Worm (Caenorhabditis elegans) whole organism, L2 larva: ENCODE results near the gene dlc-1.
A peak's percentile ranks its signal among the peaks of the same experiment; 100 is the strongest.

ENCODE experiments used
- C34F6.9 ChIP-seq: fragments of 150-350 bp; optimal IDR thresholded peaks from 2 replicates; lab custom pipeline; 2014; ENCODE audit warnings: missing biosample characterization, missing genetic modification characterization
- F13H6.1 ChIP-seq: sonication (generic microtip); optimal IDR thresholded peaks from 2 replicates; lab custom pipeline; 2016; ENCODE audit warnings: missing genetic modification characterization, missing compliant biosample characterization
- R02D3.7 ChIP-seq: fragments of 150-350 bp; optimal IDR thresholded peaks from 2 replicates; lab custom pipeline; 2014; ENCODE audit warnings: missing biosample characterization, missing genetic modification characterization
- Y55F3AM.14 ChIP-seq: fragments of 200-800 bp; sonication (Bioruptor generic); optimal IDR thresholded peaks from 2 replicates; lab custom pipeline; 2018; ENCODE audit warnings: mild to moderate bottlenecking, missing genetic modification characterization, missing compliant biosample characterization
- alr-1 ChIP-seq: fragments of 150-350 bp; optimal IDR thresholded peaks from 2 replicates; lab custom pipeline; 2014; ENCODE audit warnings: missing biosample characterization, missing genetic modification characterization
- aly-2 ChIP-seq: fragments of 150-350 bp; optimal IDR thresholded peaks from 2 replicates; lab custom pipeline; 2014; ENCODE audit warnings: missing biosample characterization, missing genetic modification characterization
- blmp-1 ChIP-seq: sonication (generic microtip); optimal IDR thresholded peaks from 2 replicates; lab custom pipeline; 2017; ENCODE audit warnings: missing genetic modification characterization, mild to moderate bottlenecking, missing compliant biosample characterization, antibody characterized with exemption, moderate library complexity; ENCODE audit not compliant: insufficient read depth
- ceh-16 ChIP-seq: fragments of 150-350 bp; optimal IDR thresholded peaks from 2 replicates; lab custom pipeline; 2014; ENCODE audit warnings: missing biosample characterization, missing genetic modification characterization
- crh-2 ChIP-seq: sonication (generic microtip); optimal IDR thresholded peaks from 2 replicates; lab custom pipeline; 2017; ENCODE audit warnings: missing biosample characterization, missing genetic modification characterization
- dmd-4 ChIP-seq: sonication (generic microtip); optimal IDR thresholded peaks from 2 replicates; lab custom pipeline; 2017; ENCODE audit warnings: missing biosample characterization, missing genetic modification characterization
- elt-1 ChIP-seq: fragments of 150-350 bp; optimal IDR thresholded peaks from 2 replicates; lab custom pipeline; 2014; ENCODE audit warnings: missing biosample characterization, missing genetic modification characterization
- fos-1 ChIP-seq: fragments of 150-350 bp; optimal IDR thresholded peaks from 2 replicates; lab custom pipeline; 2014; ENCODE audit warnings: missing biosample characterization, missing genetic modification characterization
- lin-39 ChIP-seq: fragments of 150-350 bp; optimal IDR thresholded peaks from 2 replicates; lab custom pipeline; 2014; ENCODE audit warnings: missing biosample characterization, missing genetic modification reagents, missing genetic modification characterization
- lsy-2 ChIP-seq, 2 experiments: fragments of 150-350 bp in 1 of 2; sonication (generic microtip) in 1 of 2; optimal IDR thresholded peaks; 2 replicates each; lab custom pipeline; 2014 to 2017; ENCODE audit warnings: missing biosample characterization in 2 of 2, missing genetic modification characterization in 2 of 2
- mab-5 ChIP-seq: fragments of 150-350 bp; optimal IDR thresholded peaks from 2 replicates; lab custom pipeline; 2014; ENCODE audit warnings: missing biosample characterization, missing genetic modification characterization
- nhr-12 ChIP-seq: fragments of 150-350 bp; optimal IDR thresholded peaks from 2 replicates; lab custom pipeline; 2014; ENCODE audit warnings: missing biosample characterization, missing genetic modification characterization
- nhr-129 ChIP-seq: fragments of 150-350 bp; optimal IDR thresholded peaks from 2 replicates; lab custom pipeline; 2014; ENCODE audit warnings: missing biosample characterization, missing genetic modification characterization
- nhr-23 ChIP-seq: fragments of 150-350 bp; optimal IDR thresholded peaks from 2 replicates; lab custom pipeline; 2014; ENCODE audit warnings: missing biosample characterization, missing genetic modification reagents, missing genetic modification characterization
- nhr-237 ChIP-seq: fragments of 150-350 bp; optimal IDR thresholded peaks from 2 replicates; lab custom pipeline; 2014; ENCODE audit warnings: missing biosample characterization, missing genetic modification characterization
- nhr-25 ChIP-seq: fragments of 150-350 bp; sonication (generic microtip); optimal IDR thresholded peaks from 3 replicates; lab custom pipeline; 2014; ENCODE audit warnings: missing biosample characterization, missing genetic modification characterization
- nhr-77 ChIP-seq: fragments of 150-350 bp; optimal IDR thresholded peaks from 2 replicates; lab custom pipeline; 2014; ENCODE audit warnings: missing biosample characterization, missing genetic modification characterization
- peb-1 ChIP-seq: fragments of 150-350 bp; optimal IDR thresholded peaks from 2 replicates; lab custom pipeline; 2014; ENCODE audit warnings: missing biosample characterization, missing genetic modification characterization
- sem-4 ChIP-seq: fragments of 150-350 bp; optimal IDR thresholded peaks from 2 replicates; lab custom pipeline; 2014; ENCODE audit warnings: missing biosample characterization, missing genetic modification reagents, missing genetic modification characterization
- skn-1 ChIP-seq: sonication (generic microtip); optimal IDR thresholded peaks from 2 replicates; lab custom pipeline; 2017; ENCODE audit warnings: missing biosample characterization, missing genetic modification characterization
- sma-9 ChIP-seq, 2 experiments: fragments of 150-350 bp in 1 of 2; sonication (generic microtip) in 1 of 2; optimal IDR thresholded peaks; 2 replicates each; lab custom pipeline; 2014 to 2016; ENCODE audit warnings: missing genetic modification characterization in 2 of 2, mild to moderate bottlenecking in 1 of 2, missing biosample characterization in 1 of 2, missing compliant biosample characterization in 1 of 2, missing genetic modification reagents in 1 of 2, moderate library complexity in 1 of 2
- snpc-4 ChIP-seq: fragments of 150-350 bp; optimal IDR thresholded peaks from 2 replicates; lab custom pipeline; 2014; ENCODE audit warnings: missing biosample characterization, missing genetic modification characterization
- unc-39 ChIP-seq: fragments of 150-350 bp; optimal IDR thresholded peaks from 2 replicates; lab custom pipeline; 2014; ENCODE audit warnings: missing biosample characterization, missing genetic modification characterization
- unc-55 ChIP-seq: fragments of 150-350 bp; sonication (generic microtip); optimal IDR thresholded peaks from 3 replicates; lab custom pipeline; 2014; ENCODE audit warnings: missing biosample characterization, missing genetic modification reagents, missing genetic modification characterization
- unc-62 ChIP-seq: fragments of 150-350 bp; optimal IDR thresholded peaks from 2 replicates; lab custom pipeline; 2014; ENCODE audit warnings: missing biosample characterization, missing genetic modification reagents, missing genetic modification characterization
- ztf-1 ChIP-seq: fragments of 200-800 bp; sonication (Bioruptor generic); conservative IDR thresholded peaks from 2 replicates; pipeline ENCODE4 v1.3.6; 2022; ENCODE audit warnings: missing genetic modification characterization, missing compliant biosample characterization
- ztf-11 ChIP-seq: sonication (generic microtip); optimal IDR thresholded peaks from 2 replicates; lab custom pipeline; 2017; ENCODE audit warnings: missing biosample characterization, missing genetic modification characterization

The dlc-1 gene

ce11 chrIII:6495191-6495723, 31.7 kb upstream of the dlc-1 start, which contains the start of gene F23F12.13:
Gene F23F12.13 (plus strand): TSS chrIII:6495673.
- peak; percentile 24 for TF ChIP-seq sma-9 (GFP tag; optimal IDR thresholded peaks at IDR 0.05; lab: Kevin White, UChicago)
- TF ChIP-seq sma-9 (tag; optimal IDR thresholded peaks at IDR 0.05; lab: Kevin White, UChicago) = no peak
- no peak for TF ChIP-seq Y55F3AM.14
- TF ChIP-seq crh-2 (tag; lab: Kevin White, UChicago) = no peak
- no peak for TF ChIP-seq nhr-25
- TF ChIP-seq ztf-11 (tag; lab: Kevin White, UChicago) = no peak
- no peak for TF ChIP-seq mab-5 (tag; lab: Kevin White, UChicago)
- TF ChIP-seq nhr-23 (tag; lab: Kevin White, UChicago) = no peak
- TF ChIP-seq ztf-1 = no peak
- no peak for TF ChIP-seq unc-39
- peak; percentile 61 for TF ChIP-seq fos-1 (tag; lab: Kevin White, UChicago)

ce11 chrIII:6492807-6493206, 29.2 kb upstream of the dlc-1 start, which contains the start of gene srb-11:
Gene srb-11 (minus strand): TSS chrIII:6492907.
- TF ChIP-seq ceh-16 (tag; lab: Kevin White, UChicago) = no peak
- no peak for TF ChIP-seq unc-62 (GFP tag; lab: Kevin White, UChicago)
- TF ChIP-seq nhr-129 = no peak
- TF ChIP-seq snpc-4 = no peak
- no peak for TF ChIP-seq fos-1 (tag; lab: Kevin White, UChicago)
- no peak for TF ChIP-seq dmd-4
- TF ChIP-seq nhr-237 (tag; lab: Kevin White, UChicago) = no peak
- TF ChIP-seq lin-39 (tag; lab: Kevin White, UChicago) = no peak
- TF ChIP-seq aly-2 (tag; lab: Kevin White, UChicago) = no peak
- no peak for TF ChIP-seq F13H6.1
- TF ChIP-seq nhr-23 (tag; lab: Kevin White, UChicago) = no peak
- TF ChIP-seq sem-4 (tag; lab: Kevin White, UChicago) = no peak
- no peak for TF ChIP-seq C34F6.9 (tag; lab: Kevin White, UChicago)
- no peak for TF ChIP-seq elt-1
- no peak for TF ChIP-seq alr-1 (tag; lab: Kevin White, UChicago)
- TF ChIP-seq sma-9 (GFP tag; optimal IDR thresholded peaks at IDR 0.05; lab: Kevin White, UChicago) = no peak
- TF ChIP-seq sma-9 (tag; optimal IDR thresholded peaks at IDR 0.05; lab: Kevin White, UChicago) = no peak

DNA sequence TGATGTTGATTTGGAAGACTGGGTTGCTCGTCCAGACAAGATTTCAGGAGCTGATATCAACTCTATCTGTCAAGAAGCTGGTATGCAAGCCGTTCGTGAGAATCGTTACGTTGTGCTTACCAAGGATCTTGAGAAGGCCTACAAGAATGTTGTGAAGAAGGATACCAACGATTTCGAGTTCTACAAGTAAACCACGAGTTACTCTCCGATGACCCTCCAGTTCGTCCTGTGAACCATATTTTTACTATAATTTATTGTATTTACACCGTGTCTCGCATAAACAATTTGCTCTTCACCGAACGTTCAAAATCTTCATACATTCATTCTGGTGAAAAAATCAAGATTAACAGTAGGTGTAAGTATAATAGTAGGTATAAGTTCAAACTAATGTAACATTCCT, 27.4 kb upstream of the dlc-1 start:
- TF ChIP-seq blmp-1 (no peak), Y55F3AM.14 (no peak), nhr-12 (tag; lab: Kevin White, UChicago) (no peak), F13H6.1 (no peak)

DNA sequence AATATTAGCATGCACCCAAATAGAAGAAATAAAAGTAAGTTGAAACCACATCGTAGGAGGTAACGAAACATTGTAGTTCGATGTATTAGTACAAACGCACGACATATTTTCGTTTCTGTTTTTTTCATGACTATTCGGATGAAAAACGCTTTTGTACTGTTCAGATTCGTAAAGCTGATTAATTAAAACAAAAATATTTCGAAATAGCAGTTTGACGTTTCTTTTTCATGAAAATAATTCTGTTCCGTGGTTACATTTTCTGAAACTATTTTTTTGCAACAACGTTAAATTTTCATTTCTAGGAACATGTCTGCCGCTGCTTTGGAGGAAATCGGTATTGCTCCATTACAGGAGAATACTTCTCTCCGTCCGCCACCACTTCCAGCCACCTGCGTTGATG, 25.9 kb upstream of the dlc-1 start, which contains the start of gene rpt-3:
Gene rpt-3, plus strand, starts transcription at position 301 of the 400 bp plus-strand sequence.
- no peak for TF ChIP-seq aly-2 (tag; lab: Kevin White, UChicago)
- no peak for TF ChIP-seq nhr-77 (tag; lab: Kevin White, UChicago)
- TF ChIP-seq mab-5 (tag; lab: Kevin White, UChicago) = no peak
- TF ChIP-seq unc-55 (GFP tag; lab: Kevin White, UChicago) = no peak
- TF ChIP-seq alr-1 (tag; lab: Kevin White, UChicago) = no peak
- TF ChIP-seq ceh-16 (tag; lab: Kevin White, UChicago) = no peak
- no peak for TF ChIP-seq unc-62 (GFP tag; lab: Kevin White, UChicago)
- no peak for TF ChIP-seq R02D3.7 (tag; lab: Kevin White, UChicago)
- no peak for TF ChIP-seq C34F6.9 (tag; lab: Kevin White, UChicago)

ce11 chrIII:6488916-6489315, 25.3 kb upstream of the dlc-1 start:
- TF ChIP-seq skn-1 (tag; lab: Kevin White, UChicago) (peak; percentile 98), sma-9 (GFP tag; optimal IDR thresholded peaks at IDR 0.05; lab: Kevin White, UChicago) (peak; percentile 44), sma-9 (tag; optimal IDR thresholded peaks at IDR 0.05; lab: Kevin White, UChicago) (no peak), snpc-4 (peak; percentile 11), crh-2 (tag; lab: Kevin White, UChicago) (peak; percentile 25), C34F6.9 (tag; lab: Kevin White, UChicago) (peak; percentile 71), peb-1 (no peak), lsy-2 (tag; optimal IDR thresholded peaks at IDR 0.05; lab: Kevin White, UChicago) (peak; percentile 71 to 75), nhr-23 (tag; lab: Kevin White, UChicago) (no peak), unc-55 (GFP tag; lab: Kevin White, UChicago) (peak; percentile 78)
